Fruit fly (Drosophila melanogaster) whole organism, embryonic: ENCODE data around the gene SCCRO4.
A peak's percentile ranks its signal among the peaks of the same experiment; 100 is the strongest.

Experiments used
- ATbp ChIP-seq: fragments of 200-800 bp; sonication (Bioruptor generic); optimal IDR thresholded peaks from 2 replicates; lab custom pipeline; 2017; ENCODE audit warnings: missing biosample characterization, mild to moderate bottlenecking, missing genetic modification characterization, missing genetic modification reagents
- Abd-B ChIP-seq: fragments of 200-800 bp; sonication (Bioruptor generic); optimal IDR thresholded peaks from 2 replicates; lab custom pipeline; 2018; ENCODE audit warnings: missing biosample characterization, mild to moderate bottlenecking, missing genetic modification characterization, moderate library complexity
- Atf3 ChIP-seq: fragments of 200-800 bp; sonication (Bioruptor generic); optimal IDR thresholded peaks from 3 replicates; lab custom pipeline; 2016; ENCODE audit warnings: missing biosample characterization, missing genetic modification characterization
- CG12071 ChIP-seq: fragments of 200-800 bp; sonication (Bioruptor generic); optimal IDR thresholded peaks from 3 replicates; lab custom pipeline; 2018; ENCODE audit warnings: missing biosample characterization, mild to moderate bottlenecking, missing genetic modification characterization
- CG12744 ChIP-seq: fragments of 200-800 bp; sonication (Bioruptor generic); optimal IDR thresholded peaks from 2 replicates; lab custom pipeline; 2016; ENCODE audit warnings: missing biosample characterization, missing genetic modification characterization
- CG13296 ChIP-seq: fragments of 200-800 bp; sonication (Bioruptor generic); optimal IDR thresholded peaks from 3 replicates; lab custom pipeline; 2018; ENCODE audit warnings: missing biosample characterization, mild to moderate bottlenecking, missing genetic modification characterization
- CG15514 ChIP-seq: fragments of 200-800 bp; sonication (Bioruptor generic); optimal IDR thresholded peaks from 3 replicates; lab custom pipeline; 2017; ENCODE audit warnings: missing biosample characterization, missing genetic modification characterization, mild to moderate bottlenecking, moderate library complexity, missing genetic modification reagents
- CG16863 ChIP-seq: fragments of 200-800 bp; sonication (Bioruptor generic); optimal IDR thresholded peaks from 3 replicates; lab custom pipeline; 2016; ENCODE audit warnings: missing biosample characterization, missing genetic modification characterization
- CG17361 ChIP-seq: fragments of 200-800 bp; sonication (Bioruptor generic); IDR thresholded peaks from 3 replicates; pipeline ENCODE4 v1.3.6; 2022; ENCODE audit warnings: missing biosample characterization, missing genetic modification characterization
- CG18011 ChIP-seq: fragments of 200-800 bp; sonication (Bioruptor generic); optimal IDR thresholded peaks from 2 replicates; lab custom pipeline; 2017; ENCODE audit warnings: missing biosample characterization, missing genetic modification characterization, mild to moderate bottlenecking, moderate library complexity, missing genotype
- CG2116 ChIP-seq: fragments of 200-800 bp; sonication (Bioruptor generic); optimal IDR thresholded peaks from 3 replicates; lab custom pipeline; 2018; ENCODE audit warnings: missing biosample characterization, mild to moderate bottlenecking, missing genetic modification characterization
- CG3281 ChIP-seq: fragments of 200-800 bp; sonication (Bioruptor generic); optimal IDR thresholded peaks from 3 replicates; lab custom pipeline; 2017; ENCODE audit warnings: missing biosample characterization, mild to moderate bottlenecking, missing genetic modification characterization
- CG43689 ChIP-seq: fragments of 200-800 bp; sonication (Bioruptor generic); IDR thresholded peaks from 2 replicates; pipeline ENCODE4 v1.3.6; 2022; ENCODE audit warnings: missing biosample characterization, missing genetic modification characterization
- CG4820 ChIP-seq: fragments of 200-800 bp; sonication (Bioruptor generic); optimal IDR thresholded peaks from 3 replicates; lab custom pipeline; 2016; ENCODE audit warnings: missing biosample characterization, missing genetic modification characterization
- CG6175 ChIP-seq: fragments of 200-800 bp; sonication (Bioruptor generic); IDR thresholded peaks from 3 replicates; pipeline ENCODE4 v1.3.6; 2022; ENCODE audit warnings: missing biosample characterization, missing genetic modification characterization
- CG7556 ChIP-seq: fragments of 200-800 bp; sonication (Bioruptor generic); optimal IDR thresholded peaks from 2 replicates; lab custom pipeline; 2017; ENCODE audit warnings: missing biosample characterization, mild to moderate bottlenecking, missing genetic modification characterization
- CG8388 ChIP-seq: fragments of 200-800 bp; sonication (Bioruptor generic); optimal IDR thresholded peaks from 2 replicates; lab custom pipeline; 2019; ENCODE audit warnings: missing biosample characterization, mild to moderate bottlenecking, missing genetic modification characterization, moderate library complexity
- CG9437 ChIP-seq: fragments of 200-800 bp; sonication (Bioruptor generic); optimal IDR thresholded peaks from 2 replicates; lab custom pipeline; 2018; ENCODE audit warnings: missing biosample characterization, mild to moderate bottlenecking, missing genetic modification characterization
- CTCF ChIP-seq: fragments of 200-800 bp; sonication (Bioruptor generic); optimal IDR thresholded peaks from 2 replicates; lab custom pipeline; 2017; ENCODE audit warnings: missing biosample characterization, mild to moderate bottlenecking, missing genetic modification characterization, moderate library complexity
- D19A ChIP-seq: fragments of 200-800 bp; optimal IDR thresholded peaks from 3 replicates; lab custom pipeline; 2019; ENCODE audit warnings: missing biosample characterization, mild to moderate bottlenecking, missing genetic modification characterization, moderate library complexity
- Dip2 ChIP-seq: fragments of 200-800 bp; sonication (Bioruptor generic); IDR thresholded peaks from 2 replicates; pipeline ENCODE4 v1.3.6; 2022; ENCODE audit warnings: missing biosample characterization, missing genetic modification characterization
- Dll ChIP-seq: fragments of 200-800 bp; sonication (Bioruptor generic); IDR thresholded peaks from 4 replicates; pipeline ENCODE4 v1.3.6; 2022; ENCODE audit warnings: missing biosample characterization, missing genetic modification characterization; ENCODE audit not compliant: partially characterized antibody
- Dp ChIP-seq: fragments of 200-800 bp; sonication (Bioruptor generic); optimal IDR thresholded peaks from 2 replicates; lab custom pipeline; 2018; ENCODE audit warnings: missing biosample characterization, mild to moderate bottlenecking, missing genetic modification characterization, moderate library complexity
- Elba2 ChIP-seq: fragments of 200-800 bp; sonication (Bioruptor generic); optimal IDR thresholded peaks from 3 replicates; lab custom pipeline; 2016; ENCODE audit warnings: missing biosample characterization, missing genetic modification characterization
- HmgZ ChIP-seq: fragments of 200-800 bp; sonication (Bioruptor generic); optimal IDR thresholded peaks from 2 replicates; lab custom pipeline; 2018; ENCODE audit warnings: missing biosample characterization, mild to moderate bottlenecking, missing genetic modification characterization
- Hmx ChIP-seq: fragments of 200-800 bp; sonication (Bioruptor generic); optimal IDR thresholded peaks from 2 replicates; lab custom pipeline; 2016; ENCODE audit warnings: missing biosample characterization, missing genetic modification characterization
- Hr51 ChIP-seq, 2 experiments: fragments of 200-800 bp; sonication (Bioruptor generic); optimal IDR thresholded peaks; 2 replicates in 1 of 2; 3 replicates in 1 of 2; lab custom pipeline; 2016 to 2018; ENCODE audit warnings: missing biosample characterization in 2 of 2, missing genetic modification characterization in 2 of 2, mild to moderate bottlenecking in 1 of 2, moderate library complexity in 1 of 2
- Lhr ChIP-seq: fragments of 200-800 bp; sonication (Bioruptor generic); optimal IDR thresholded peaks from 3 replicates; lab custom pipeline; 2017; ENCODE audit warnings: mild to moderate bottlenecking, missing biosample characterization, missing genetic modification reagents, missing genetic modification characterization
- Lim3 ChIP-seq: fragments of 200-800 bp; sonication (Bioruptor generic); IDR thresholded peaks from 2 replicates; pipeline ENCODE4 v1.3.6; 2022; ENCODE audit warnings: missing biosample characterization, missing genetic modification characterization
- MBD-R2 ChIP-seq: fragments of 200-800 bp; sonication (Bioruptor generic); IDR thresholded peaks from 2 replicates; pipeline ENCODE4 v1.3.6; 2022; ENCODE audit warnings: missing biosample characterization, missing genetic modification characterization
- PHDP ChIP-seq: fragments of 200-800 bp; sonication (Bioruptor generic); optimal IDR thresholded peaks from 3 replicates; lab custom pipeline; 2018; ENCODE audit warnings: missing biosample characterization, mild to moderate bottlenecking, missing genetic modification characterization, moderate library complexity
- Side ChIP-seq: fragments of 200-800 bp; sonication (Bioruptor generic); optimal IDR thresholded peaks from 2 replicates; lab custom pipeline; 2016; ENCODE audit warnings: missing biosample characterization, missing genetic modification characterization
- Trl ChIP-seq, 3 experiments: fragments of >200 bp in 2 of 3; fragments of 200-800 bp in 1 of 3; sonication (Bioruptor generic) in 1 of 3; optimal IDR thresholded peaks; 2 replicates in 1 of 3; 3 replicates in 2 of 3; lab custom pipeline; 2016 to 2017; ENCODE audit warnings: missing biosample characterization in 1 of 3, missing genetic modification characterization in 1 of 3
- Vsx1 ChIP-seq: fragments of 200-800 bp; sonication (Bioruptor generic); optimal IDR thresholded peaks from 2 replicates; lab custom pipeline; 2017; ENCODE audit warnings: missing biosample characterization, mild to moderate bottlenecking, missing genetic modification characterization, missing genetic modification reagents
- amos ChIP-seq: fragments of 200-800 bp; sonication (Bioruptor generic); IDR thresholded peaks from 2 replicates; pipeline ENCODE4 v1.3.6; 2022; ENCODE audit warnings: missing biosample characterization, missing genetic modification characterization; ENCODE audit not compliant: partially characterized antibody
- br ChIP-seq: fragments of >200 bp; optimal IDR thresholded peaks from 2 replicates; lab custom pipeline; 2017
- eve ChIP-seq, 2 experiments: fragments of >200 bp; optimal IDR thresholded peaks; 2 replicates each; lab custom pipeline; 2017; ENCODE audit warnings: missing biosample characterization in 2 of 2, missing genetic modification characterization in 2 of 2
- fd64A ChIP-seq: fragments of 200-800 bp; sonication (Bioruptor generic); optimal IDR thresholded peaks from 3 replicates; lab custom pipeline; 2018; ENCODE audit warnings: missing biosample characterization, mild to moderate bottlenecking, missing genetic modification characterization
- gsb ChIP-seq: fragments of 200-800 bp; sonication (Bioruptor generic); IDR thresholded peaks from 2 replicates; pipeline ENCODE4 v1.3.6; 2022; ENCODE audit warnings: missing biosample characterization, missing genetic modification characterization
- hb ChIP-seq: fragments of 200-800 bp; sonication (Bioruptor generic); IDR thresholded peaks from 3 replicates; pipeline ENCODE4 v1.3.6; 2022; ENCODE audit warnings: missing biosample characterization, missing genetic modification characterization; ENCODE audit not compliant: partially characterized antibody
- knrl ChIP-seq: fragments of 200-800 bp; sonication (Bioruptor generic); IDR thresholded peaks from 3 replicates; pipeline ENCODE4 v1.3.6; 2022; ENCODE audit warnings: missing biosample characterization, missing genetic modification characterization; ENCODE audit not compliant: partially characterized antibody
- maf-S ChIP-seq: fragments of 200-800 bp; sonication (Bioruptor generic); optimal IDR thresholded peaks from 2 replicates; lab custom pipeline; 2016; ENCODE audit warnings: missing biosample characterization, missing genetic modification characterization
- mam ChIP-seq: fragments of 200-800 bp; sonication (Bioruptor generic); optimal IDR thresholded peaks from 3 replicates; lab custom pipeline; 2016; ENCODE audit warnings: missing biosample characterization, missing genetic modification characterization
- nmo ChIP-seq: fragments of 200-800 bp; sonication (Bioruptor generic); optimal IDR thresholded peaks from 2 replicates; lab custom pipeline; 2018; ENCODE audit warnings: missing biosample characterization, mild to moderate bottlenecking, missing genetic modification characterization, moderate library complexity
- otp ChIP-seq: fragments of 200-800 bp; sonication (Bioruptor generic); IDR thresholded peaks from 3 replicates; pipeline ENCODE4, ENCODE4 v1.3.6; 2022; ENCODE audit warnings: missing biosample characterization, missing genetic modification characterization
- pfk ChIP-seq: fragments of 200-800 bp; sonication (Bioruptor generic); optimal IDR thresholded peaks from 2 replicates; lab custom pipeline; 2018; ENCODE audit warnings: missing biosample characterization, mild to moderate bottlenecking, missing genetic modification characterization, moderate library complexity
- prd ChIP-seq, 3 experiments: fragments of >200 bp in 2 of 3; fragments of 200-800 bp in 1 of 3; sonication (Bioruptor generic) in 1 of 3; optimal IDR thresholded peaks in 2 of 3; IDR thresholded peaks in 1 of 3; 2 replicates in 2 of 3; 3 replicates in 1 of 3; pipeline versions ENCODE4 v1.3.6 to Lab custom; 2017 to 2022; ENCODE audit warnings: missing biosample characterization in 1 of 3, missing genetic modification characterization in 1 of 3
- pum ChIP-seq: fragments of 200-800 bp; sonication (Bioruptor generic); optimal IDR thresholded peaks from 2 replicates; lab custom pipeline; 2016; ENCODE audit warnings: missing biosample characterization, missing genetic modification characterization
- sim ChIP-seq: fragments of 200-800 bp; sonication (Bioruptor generic); IDR thresholded peaks from 2 replicates; pipeline ENCODE4 v1.3.6; 2022; ENCODE audit warnings: missing biosample characterization, missing genetic modification characterization
- yki ChIP-seq: fragments of >200 bp; optimal IDR thresholded peaks from 3 replicates; lab custom pipeline; 2018
- zf30C ChIP-seq: fragments of 200-800 bp; sonication (Bioruptor generic); optimal IDR thresholded peaks from 3 replicates; lab custom pipeline; 2018; ENCODE audit warnings: missing biosample characterization, mild to moderate bottlenecking, missing genetic modification characterization

Gene SCCRO4

DNA sequence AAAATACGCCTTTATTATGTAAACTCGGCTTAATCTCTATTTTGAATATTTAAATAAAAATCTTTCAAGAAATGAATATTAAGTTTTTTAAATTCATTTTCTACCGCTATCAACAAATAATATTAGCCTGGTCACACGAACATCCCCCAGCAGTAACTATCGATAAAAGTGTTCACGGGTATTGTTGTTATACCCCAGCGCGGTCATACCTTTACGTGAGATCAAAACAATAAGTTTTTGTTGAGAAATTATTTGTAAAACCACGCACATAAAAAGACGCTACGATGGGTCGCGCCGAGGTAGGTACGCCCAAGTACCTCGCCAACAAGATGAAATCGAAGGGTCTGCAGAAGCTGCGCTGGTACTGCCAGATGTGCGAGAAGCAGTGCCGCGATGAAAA, 57.4 kb downstream of the SCCRO4 start, which contains the start of gene kin17 (continued):
- TF ChIP-seq CG8388 (GFP tag; lab: Kevin White, UChicago) (no peak), br (lab: Kevin White, UChicago) (no peak), yki (no peak), D19A (tag; lab: Kevin White, UChicago) (no peak), CG7556 (no peak), CG2116 (GFP tag; lab: Kevin White, UChicago) (peak; percentile 2), zf30C (GFP tag; lab: Kevin White, UChicago) (no peak), eve (GFP tag; optimal IDR thresholded peaks at IDR 0.05; lab: Kevin White, UChicago) (no peak), maf-S (no peak), MBD-R2 (GFP tag; lab: Robert Waterston, UW) (peak; percentile 69), Side (no peak), Atf3 (GFP tag; lab: Kevin White, UChicago) (no peak), prd (optimal IDR thresholded peaks at IDR 0.05; lab: Kevin White, UChicago) (no peak), prd (GFP tag; IDR thresholded peaks at IDR 0.05; lab: Robert Waterston, UW) (no peak), Hr51 (GFP tag; optimal IDR thresholded peaks at IDR 0.05; lab: Kevin White, UChicago) (no peak), CG12071 (GFP tag; lab: Kevin White, UChicago) (no peak), HmgZ (tag; lab: Kevin White, UChicago) (peak; percentile 24), sim (GFP tag; lab: Robert Waterston, UW) (no peak), CG17361 (GFP tag; lab: Robert Waterston, UW) (no peak), CG12744 (GFP tag; lab: Kevin White, UChicago) (no peak), Dll (peak; percentile 76; the same call in 3 of the 4 replicates), CG3281 (no peak), otp (GFP tag; lab: Robert Waterston, UW) (no peak), pfk (GFP tag; lab: Kevin White, UChicago) (no peak), Lhr (GFP tag; lab: Kevin White, UChicago) (no peak), CTCF (GFP tag; lab: Kevin White, UChicago) (no peak), nmo (peak; percentile 6), CG18011 (GFP tag; lab: Kevin White, UChicago) (no peak), CG16863 (GFP tag; lab: Kevin White, UChicago) (no peak), PHDP (tag; lab: Kevin White, UChicago) (no peak), ATbp (GFP tag; lab: Kevin White, UChicago) (no peak), Hmx (GFP tag; lab: Kevin White, UChicago) (no peak), gsb (GFP tag; lab: Robert Waterston, UW) (no peak), CG9437 (GFP tag; lab: Kevin White, UChicago) (no peak), CG13296 (GFP tag; lab: Kevin White, UChicago) (no peak), CG15514 (GFP tag; lab: Kevin White, UChicago) (no peak), CG4820 (GFP tag; lab: Kevin White, UChicago) (no peak), Trl (optimal IDR thresholded peaks at IDR 0.05; lab: Kevin White, UChicago) (no peak), Trl (GFP tag; optimal IDR thresholded peaks at IDR 0.05; lab: Kevin White, UChicago) (no peak), CG43689 (no peak), hb (GFP tag; lab: Robert Waterston, UW) (no peak), mam (GFP tag; lab: Kevin White, UChicago) (no peak), pum (GFP tag; lab: Kevin White, UChicago) (no peak), Dip2 (GFP tag; lab: Robert Waterston, UW) (no peak), knrl (GFP tag; lab: Robert Waterston, UW) (peak; percentile 64), fd64A (GFP tag; lab: Kevin White, UChicago) (no peak), Lim3 (GFP tag; lab: Robert Waterston, UW) (no peak), CG6175 (GFP tag; lab: Robert Waterston, UW) (no peak), Dp (GFP tag; lab: Kevin White, UChicago) (peak; percentile 84), Elba2 (GFP tag; lab: Kevin White, UChicago) (peak; percentile 57), Abd-B (GFP tag; lab: Kevin White, UChicago) (no peak), amos (GFP tag; lab: Robert Waterston, UW) (peak; percentile 72), Vsx1 (no peak)
